Fruit fly (Drosophila melanogaster): ENCODE data around the gene CG8907.

Gene CG8907

dm6 chr3R:17008675-17009022 lies 580 bp downstream of the CG8907 start:
- no peak for TF ChIP-seq dl (GFP tag; optimal IDR thresholded peaks at IDR 0.05; ENCODE audit: insufficient read depth in 1 of 2, partially characterized antibody in 2 of 2)

- no peak for TF ChIP-seq GATAd (GFP tag; optimal IDR thresholded peaks at IDR 0.05)
- TF ChIP-seq dsf (GFP tag; optimal IDR thresholded peaks at IDR 0.05; ENCODE audit: borderline replicate concordance), result no peak
- TF ChIP-seq dl (GFP tag; optimal IDR thresholded peaks at IDR 0.05; ENCODE audit: insufficient read depth in 1 of 2, partially characterized antibody in 2 of 2), result no peak
- no peak for TF ChIP-seq Sp1 (GFP tag; optimal IDR thresholded peaks at IDR 0.05)
- TF ChIP-seq sv (GFP tag; optimal IDR thresholded peaks at IDR 0.05), result no peak
- TF ChIP-seq CG32264 (GFP tag; optimal IDR thresholded peaks at IDR 0.05), result no peak
- TF ChIP-seq ey (GFP tag; optimal IDR thresholded peaks at IDR 0.05), result no peak
- TF ChIP-seq dmrt93B (GFP tag; optimal IDR thresholded peaks at IDR 0.05), result no peak
- TF ChIP-seq Hnf4 (GFP tag; optimal IDR thresholded peaks at IDR 0.05), result no peak
These were observed 6.2 kb downstream of the CG8907 start, which contains the start of gene Pxd for dm6 chr3R:17014276-17014675. Gene Pxd (plus strand): TSS chr3R:17014576.

- TF ChIP-seq Rel (GFP tag; optimal IDR thresholded peaks at IDR 0.05) (no peak), Rel (tag; optimal IDR thresholded peaks at IDR 0.05) (no peak), brk (GFP tag; optimal IDR thresholded peaks at IDR 0.05) (no peak), Mio (GFP tag; optimal IDR thresholded peaks at IDR 0.05) (no peak), dsf (GFP tag; optimal IDR thresholded peaks at IDR 0.05; ENCODE audit: borderline replicate concordance) (no peak), Dfd (GFP tag; optimal IDR thresholded peaks at IDR 0.05) (no peak), GATAd (GFP tag; optimal IDR thresholded peaks at IDR 0.05) (no peak), ey (GFP tag; optimal IDR thresholded peaks at IDR 0.05) (no peak), sage (GFP tag; optimal IDR thresholded peaks at IDR 0.05) (no peak), lola (GFP tag; optimal IDR thresholded peaks at IDR 0.05) (no peak), sv (GFP tag; optimal IDR thresholded peaks at IDR 0.05) (no peak), CrebA (GFP tag; optimal IDR thresholded peaks at IDR 0.05; ENCODE audit: borderline replicate concordance) (no peak), woc (GFP tag; optimal IDR thresholded peaks at IDR 0.05) (no peak), N (GFP tag; optimal IDR thresholded peaks at IDR 0.05) (no peak), CG9705 (GFP tag; optimal IDR thresholded peaks at IDR 0.05) (no peak), HLH106 (tag; optimal IDR thresholded peaks at IDR 0.05) (no peak), Vsx2 (GFP tag; optimal IDR thresholded peaks at IDR 0.05; ENCODE audit: partially characterized antibody) (no peak), fru (GFP tag; optimal IDR thresholded peaks at IDR 0.05) (no peak)
These were observed 8.1 kb downstream of the CG8907 start for dm6 chr3R:17016193-17016592.

- no peak for TF ChIP-seq N (GFP tag; optimal IDR thresholded peaks at IDR 0.05)
- no peak for TF ChIP-seq fru (GFP tag; optimal IDR thresholded peaks at IDR 0.05)
- TF ChIP-seq dmrt93B (GFP tag; optimal IDR thresholded peaks at IDR 0.05), result no peak
- TF ChIP-seq Rel (GFP tag; optimal IDR thresholded peaks at IDR 0.05), result no peak
- TF ChIP-seq Rel (tag; optimal IDR thresholded peaks at IDR 0.05), result peak; percentile 39
- TF ChIP-seq woc (GFP tag; optimal IDR thresholded peaks at IDR 0.05), result no peak
- no peak for TF ChIP-seq dl (GFP tag; optimal IDR thresholded peaks at IDR 0.05; ENCODE audit: insufficient read depth in 1 of 2, partially characterized antibody in 2 of 2)
These were observed 10.9 kb downstream of the CG8907 start for dm6 chr3R:17018902-17019527.

- TF ChIP-seq usp (GFP tag; optimal IDR thresholded peaks at IDR 0.05), result no peak
- peak; percentile 38 for TF ChIP-seq Hnf4 (GFP tag; optimal IDR thresholded peaks at IDR 0.05)
- peak; percentile 57 for TF ChIP-seq h (GFP tag; optimal IDR thresholded peaks at IDR 0.05)
- peak; percentile 15 for TF ChIP-seq sv (GFP tag; optimal IDR thresholded peaks at IDR 0.05)
- peak; percentile 46 for TF ChIP-seq Hr83 (GFP tag; optimal IDR thresholded peaks at IDR 0.05; ENCODE audit: poor library complexity, severe bottlenecking)
- peak; percentile 34 for TF ChIP-seq sage (GFP tag; optimal IDR thresholded peaks at IDR 0.05)
- TF ChIP-seq dmrt93B (GFP tag; optimal IDR thresholded peaks at IDR 0.05), result peak; percentile 63
- peak; percentile 32 for TF ChIP-seq CrebA (GFP tag; optimal IDR thresholded peaks at IDR 0.05; ENCODE audit: borderline replicate concordance)
- TF ChIP-seq foxo (GFP tag; optimal IDR thresholded peaks at IDR 0.05), result peak in 1 of 2 experiments; percentile 37
- TF ChIP-seq HLH106 (tag; optimal IDR thresholded peaks at IDR 0.05), result peak; percentile 54
- TF ChIP-seq N (GFP tag; optimal IDR thresholded peaks at IDR 0.05), result no peak
- TF ChIP-seq CG9705 (GFP tag; optimal IDR thresholded peaks at IDR 0.05), result peak; percentile 65
- TF ChIP-seq brk (GFP tag; optimal IDR thresholded peaks at IDR 0.05), result no peak
- TF ChIP-seq Sp1 (GFP tag; optimal IDR thresholded peaks at IDR 0.05), result peak; percentile 66
- TF ChIP-seq Jra (GFP tag; optimal IDR thresholded peaks at IDR 0.05), result no peak
- TF ChIP-seq br (GFP tag; optimal IDR thresholded peaks at IDR 0.05), result peak; percentile 29
- TF ChIP-seq OdsH (GFP tag; optimal IDR thresholded peaks at IDR 0.05), result peak; percentile 53
These were observed 12.9 kb downstream of the CG8907 start, which contains the start of gene Adsl for dm6 chr3R:17020956-17021355. Gene Adsl (minus strand): TSS chr3R:17021120.
